Worm (Caenorhabditis elegans) whole organism, L2 larva: ENCODE data around the gene wapl-1.

Experiments used
- F13H6.1 ChIP-seq: sonication (generic microtip); optimal IDR thresholded peaks from 2 replicates; lab custom pipeline; 2016; ENCODE audit warnings: missing genetic modification characterization, missing compliant biosample characterization
- aly-2 ChIP-seq: fragments of 150-350 bp; optimal IDR thresholded peaks from 2 replicates; lab custom pipeline; 2014; ENCODE audit warnings: missing biosample characterization, missing genetic modification characterization
- ama-1 ChIP-seq: fragments of 150-350 bp; optimal IDR thresholded peaks from 2 replicates; lab custom pipeline; 2018; ENCODE audit warnings: inconsistent platforms
- egl-27 ChIP-seq: sonication (generic microtip); optimal IDR thresholded peaks from 3 replicates; lab custom pipeline; 2017; ENCODE audit warnings: missing biosample characterization, missing genetic modification reagents, missing genetic modification characterization
- elt-1 ChIP-seq: fragments of 150-350 bp; optimal IDR thresholded peaks from 2 replicates; lab custom pipeline; 2014; ENCODE audit warnings: missing biosample characterization, missing genetic modification characterization
- lin-13 ChIP-seq: fragments of 150-350 bp; optimal IDR thresholded peaks from 2 replicates; lab custom pipeline; 2014; ENCODE audit warnings: missing biosample characterization, missing genetic modification reagents, missing genetic modification characterization
- nhr-11 ChIP-seq: fragments of 150-350 bp; optimal IDR thresholded peaks from 2 replicates; lab custom pipeline; 2014; ENCODE audit warnings: missing biosample characterization, missing genetic modification characterization
- nhr-12 ChIP-seq: fragments of 150-350 bp; optimal IDR thresholded peaks from 2 replicates; lab custom pipeline; 2014; ENCODE audit warnings: missing biosample characterization, missing genetic modification characterization
- nhr-237 ChIP-seq: fragments of 150-350 bp; optimal IDR thresholded peaks from 2 replicates; lab custom pipeline; 2014; ENCODE audit warnings: missing biosample characterization, missing genetic modification characterization
- skn-1 ChIP-seq: sonication (generic microtip); optimal IDR thresholded peaks from 2 replicates; lab custom pipeline; 2017; ENCODE audit warnings: missing biosample characterization, missing genetic modification characterization
- snpc-4 ChIP-seq: fragments of 150-350 bp; optimal IDR thresholded peaks from 2 replicates; lab custom pipeline; 2014; ENCODE audit warnings: missing biosample characterization, missing genetic modification characterization
- unc-62 ChIP-seq: fragments of 150-350 bp; optimal IDR thresholded peaks from 2 replicates; lab custom pipeline; 2014; ENCODE audit warnings: missing biosample characterization, missing genetic modification reagents, missing genetic modification characterization
- zag-1 ChIP-seq: fragments of 150-350 bp; optimal IDR thresholded peaks from 2 replicates; lab custom pipeline; 2014; ENCODE audit warnings: missing biosample characterization, missing genetic modification characterization
- ztf-1 ChIP-seq: fragments of 200-800 bp; sonication (Bioruptor generic); conservative IDR thresholded peaks from 2 replicates; pipeline ENCODE4 v1.3.6; 2022; ENCODE audit warnings: missing genetic modification characterization, missing compliant biosample characterization

- TF ChIP-seq lin-13 (GFP tag; lab: Kevin White, UChicago) (no peak), elt-1 (tag; lab: Kevin White, UChicago) (no peak), nhr-11 (tag; lab: Kevin White, UChicago) (no peak), unc-62 (GFP tag; lab: Kevin White, UChicago) (no peak), skn-1 (tag; lab: Kevin White, UChicago) (no peak), snpc-4 (tag; lab: Kevin White, UChicago) (no peak), ama-1 (lab: Kevin White, UChicago) (no peak), F13H6.1 (no peak), nhr-237 (tag; lab: Kevin White, UChicago) (no peak), aly-2 (tag; lab: Kevin White, UChicago) (no peak), zag-1 (no peak), egl-27 (tag; lab: Kevin White, UChicago) (no peak), nhr-12 (tag; lab: Kevin White, UChicago) (no peak), ztf-1 (GFP tag; lab: Robert Waterston, UW) (no peak)
Observed at ce11 chrIV:4396052-4396821, 49.3 kb downstream of the wapl-1 start.
